Worm (Caenorhabditis elegans) whole organism, L3 larva: ENCODE measurements around the gene Y53G8AL.3.

ENCODE experiments used
- nhr-25 ChIP-seq: sonication (generic microtip); optimal IDR thresholded peaks from 2 replicates; lab custom pipeline; 2017; ENCODE audit warnings: missing biosample characterization, missing genetic modification characterization
- ztf-4 ChIP-seq: fragments of 150-350 bp; optimal IDR thresholded peaks from 2 replicates; lab custom pipeline; 2014; ENCODE audit warnings: missing biosample characterization, missing genetic modification characterization

ce11 chrIII:3240893-3241292, 12.1 kb downstream of the Y53G8AL.3 start:
- no peak for TF ChIP-seq nhr-25 (tag; lab: Kevin White, UChicago)
- no peak for TF ChIP-seq ztf-4 (tag; lab: Kevin White, UChicago)
